Fruit fly (Drosophila melanogaster): ENCODE data around the gene oaf.

oaf gene

dm6 chr2L:2492692-2493626 is at the start of gene oaf (continued):
- TF ChIP-seq CG42726 (GFP tag; IDR thresholded peaks at IDR 0.05; ENCODE audit: partially characterized antibody) (peak; percentile 82), cg (GFP tag; optimal IDR thresholded peaks at IDR 0.05) (no peak), pho (GFP tag; optimal IDR thresholded peaks at IDR 0.05) (peak; percentile 73), CG7928 (GFP tag; optimal IDR thresholded peaks at IDR 0.05) (no peak), cas (GFP tag; IDR thresholded peaks at IDR 0.05) (no peak), dm (GFP tag; optimal IDR thresholded peaks at IDR 0.05) (peak; percentile 38), CG18599 (GFP tag; optimal IDR thresholded peaks at IDR 0.05) (peak; percentile 5), Doc2 (GFP tag; IDR thresholded peaks at IDR 0.05) (no peak), Hr51 (GFP tag; optimal IDR thresholded peaks at IDR 0.05) (peak; percentile 45 to 60), Ets97D (GFP tag; optimal IDR thresholded peaks at IDR 0.05) (peak; percentile 74), D (optimal IDR thresholded peaks at IDR 0.05) (peak; percentile 34), D (GFP tag; optimal IDR thresholded peaks at IDR 0.05) (no peak), CG8359 (GFP tag; optimal IDR thresholded peaks at IDR 0.05; ENCODE audit: borderline replicate concordance) (no peak), CTCF (GFP tag; optimal IDR thresholded peaks at IDR 0.05) (no peak), CG30431 (GFP tag; optimal IDR thresholded peaks at IDR 0.05) (no peak), bab2 (GFP tag; optimal IDR thresholded peaks at IDR 0.05) (peak; percentile 25), CG18476 (GFP tag; optimal IDR thresholded peaks at IDR 0.05) (no peak), CG5953 (GFP tag; IDR thresholded peaks at IDR 0.05) (0 out of 2 replicates have a peak, but pooled peaks have one; percentile 16), Elba2 (GFP tag; optimal IDR thresholded peaks at IDR 0.05) (peak; percentile 70), CG10209 (GFP tag; optimal IDR thresholded peaks at IDR 0.05) (peak; percentile 20), ac (GFP tag; optimal IDR thresholded peaks at IDR 0.05) (no peak), CG7987 (GFP tag; optimal IDR thresholded peaks at IDR 0.05) (peak; percentile 16), Lhr (GFP tag; optimal IDR thresholded peaks at IDR 0.05) (peak; percentile 85), trh (GFP tag; optimal IDR thresholded peaks at IDR 0.05) (no peak), CG8089 (GFP tag; optimal IDR thresholded peaks at IDR 0.05) (no peak), prd (optimal IDR thresholded peaks at IDR 0.05) (no peak), prd (GFP tag; IDR thresholded peaks at IDR 0.05) (peak; percentile 63; the same call in 2 of the 3 replicates), CG17612 (GFP tag; IDR thresholded peaks at IDR 0.05) (no peak), CG12769 (tag; optimal IDR thresholded peaks at IDR 0.05) (peak; percentile 70), Doc3 (GFP tag; IDR thresholded peaks at IDR 0.05; ENCODE audit: partially characterized antibody) (no peak), slbo (GFP tag; IDR thresholded peaks at IDR 0.05) (peak; percentile 76), corto (GFP tag; optimal IDR thresholded peaks at IDR 0.05) (no peak), CG7357 (GFP tag; IDR thresholded peaks at IDR 0.05) (peak; percentile 96), CG6254 (GFP tag; optimal IDR thresholded peaks at IDR 0.05) (no peak), dan (GFP tag; IDR thresholded peaks at IDR 0.05) (no peak), Pdp1 (GFP tag; optimal IDR thresholded peaks at IDR 0.05) (peak; percentile 15 to 60), CG10147 (GFP tag; optimal IDR thresholded peaks at IDR 0.05) (no peak), CG7745 (tag; optimal IDR thresholded peaks at IDR 0.05) (no peak), ATbp (GFP tag; optimal IDR thresholded peaks at IDR 0.05) (no peak), CG7839 (tag; optimal IDR thresholded peaks at IDR 0.05) (peak; percentile 31), sens (GFP tag) (peak; percentile 88), stc (GFP tag; IDR thresholded peaks at IDR 0.05) (no peak), YL-1 (GFP tag; optimal IDR thresholded peaks at IDR 0.05) (peak; percentile 78), ewg (GFP tag; optimal IDR thresholded peaks at IDR 0.05) (peak; percentile 53), Sox100B (GFP tag; optimal IDR thresholded peaks at IDR 0.05) (no peak), Ptx1 (GFP tag; IDR thresholded peaks at IDR 0.05) (peak; percentile 59), pita (GFP tag; optimal IDR thresholded peaks at IDR 0.05) (no peak), CG6791 (GFP tag; IDR thresholded peaks at IDR 0.05; ENCODE audit: partially characterized antibody) (peak; percentile 65; the same call in 2 of the 3 replicates), NFAT (GFP tag; IDR thresholded peaks at IDR 0.05) (0 out of 2 replicates have a peak, but pooled peaks have one; percentile 50)
